Worm (Caenorhabditis elegans) whole organism, L3 larva: ENCODE results near the gene ZC204.13.

Experiments
- aly-2 ChIP-seq: fragments of 150-350 bp; optimal IDR thresholded peaks from 2 replicates; lab custom pipeline; 2014; ENCODE audit warnings: missing biosample characterization, missing genetic modification characterization
- ama-1 ChIP-seq: fragments of 150-350 bp; optimal IDR thresholded peaks from 2 replicates; lab custom pipeline; 2018
- lin-15B ChIP-seq: fragments of 150-350 bp; optimal IDR thresholded peaks from 2 replicates; lab custom pipeline; 2014; ENCODE audit warnings: missing biosample characterization, missing genetic modification characterization
- nhr-77 ChIP-seq: fragments of 150-350 bp; optimal IDR thresholded peaks from 2 replicates; lab custom pipeline; 2014; ENCODE audit warnings: missing biosample characterization, missing genetic modification characterization
- snpc-4 ChIP-seq: fragments of 150-350 bp; optimal IDR thresholded peaks from 2 replicates; lab custom pipeline; 2014; ENCODE audit warnings: missing biosample characterization, missing genetic modification characterization
- unc-62 ChIP-seq: fragments of 150-350 bp; sonication (generic microtip); optimal IDR thresholded peaks from 4 replicates; lab custom pipeline; 2014; ENCODE audit warnings: missing biosample characterization, missing genetic modification reagents, missing genetic modification characterization

DNA sequence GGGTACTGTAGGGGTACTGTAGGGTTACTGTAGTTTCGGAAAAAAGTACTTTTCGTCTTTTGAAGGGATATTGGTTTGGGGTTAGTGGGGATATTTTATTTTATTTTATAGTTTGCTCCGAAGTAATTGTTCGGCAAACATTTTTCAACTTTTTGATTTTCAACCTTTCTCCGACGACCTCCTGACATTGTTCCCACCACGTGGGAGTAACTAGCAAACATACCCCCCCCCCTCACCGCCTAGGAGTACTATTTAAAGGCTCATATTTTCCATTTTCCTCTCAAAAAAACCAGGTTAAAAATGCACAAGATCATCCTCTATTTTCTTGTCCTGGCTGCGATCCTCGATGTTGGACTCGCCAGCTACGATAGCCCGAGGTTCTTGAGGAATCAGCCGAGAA, 5.2 kb upstream of the ZC204.13 start, which contains the start of gene srlf-29:
- no peak for TF ChIP-seq nhr-77
- TF ChIP-seq unc-62 (GFP tag; lab: Kevin White, UChicago), result no peak
- no peak for TF ChIP-seq aly-2 (tag; lab: Kevin White, UChicago)
- TF ChIP-seq ama-1 (lab: Kevin White, UChicago), result no peak
- no peak for TF ChIP-seq snpc-4
- TF ChIP-seq lin-15B (tag; lab: Kevin White, UChicago), result no peak
